Worm (Caenorhabditis elegans) whole organism, L4 larva: Measurements from ENCODE around the gene F48G7.8.

Experiments used
- D1046.2 ChIP-seq: fragments of 200-800 bp; sonication (Bioruptor generic); IDR thresholded peaks from 2 replicates; pipeline ENCODE4 v1.3.6; 2022; ENCODE audit warnings: missing genetic modification characterization, missing compliant biosample characterization
- T20F7.1 ChIP-seq: fragments of 200-800 bp; sonication (Bioruptor generic); optimal IDR thresholded peaks from 2 replicates; lab custom pipeline; 2018; ENCODE audit warnings: mild to moderate bottlenecking, missing genetic modification characterization, missing compliant biosample characterization
- T26A8.4 ChIP-seq: fragments of 200-800 bp; sonication (Bioruptor generic); IDR thresholded peaks from 2 replicates; pipeline ENCODE4 v1.3.6; 2022; ENCODE audit warnings: missing genetic modification characterization, missing compliant biosample characterization
- Y48G9A.11 ChIP-seq: fragments of 200-800 bp; sonication (Bioruptor generic); IDR thresholded peaks from 2 replicates; pipeline ENCODE4 v1.3.6; 2022; ENCODE audit warnings: missing genetic modification reagents, missing genetic modification characterization, missing compliant biosample characterization
- Y75B8A.6 ChIP-seq: fragments of 200-800 bp; sonication (Bioruptor generic); IDR thresholded peaks from 2 replicates; pipeline ENCODE4 v1.3.6; 2022; ENCODE audit warnings: missing genetic modification reagents, missing genetic modification characterization, missing compliant biosample characterization
- ZK546.5 ChIP-seq, 2 experiments: sonication (generic microtip); optimal IDR thresholded peaks; 2 replicates each; lab custom pipeline; 2017; ENCODE audit warnings: missing biosample characterization in 2 of 2, missing genetic modification characterization in 2 of 2
- arid-1 ChIP-seq: fragments of 200-800 bp; sonication (Bioruptor generic); conservative IDR thresholded peaks from 2 replicates; pipeline ENCODE4 v1.3.6; 2022; ENCODE audit warnings: missing genetic modification reagents, missing genetic modification characterization, missing compliant biosample characterization
- attf-4 ChIP-seq: sonication (generic microtip); optimal IDR thresholded peaks from 3 replicates; lab custom pipeline; 2017; ENCODE audit warnings: missing biosample characterization, missing genetic modification characterization
- ceh-20 ChIP-seq: fragments of 200-800 bp; sonication (Bioruptor generic); IDR thresholded peaks from 2 replicates; pipeline ENCODE4 v1.3.6; 2022; ENCODE audit warnings: missing genetic modification reagents, missing genetic modification characterization, missing compliant biosample characterization
- ctbp-1 ChIP-seq: fragments of 200-800 bp; sonication (Bioruptor generic); IDR thresholded peaks from 2 replicates; pipeline ENCODE4 v1.3.6; 2022; ENCODE audit warnings: missing genetic modification reagents, missing genetic modification characterization, missing compliant biosample characterization
- daf-8 ChIP-seq: fragments of 200-800 bp; sonication (Bioruptor generic); IDR thresholded peaks from 2 replicates; pipeline ENCODE4 v1.3.6; 2022; ENCODE audit warnings: missing genetic modification characterization, missing compliant biosample characterization
- dmd-6 ChIP-seq: fragments of 200-800 bp; sonication (Bioruptor generic); IDR thresholded peaks from 2 replicates; pipeline ENCODE4 v1.3.6; 2022; ENCODE audit warnings: missing genetic modification reagents, missing genetic modification characterization, missing compliant biosample characterization
- dmd-9 ChIP-seq: fragments of 200-800 bp; sonication (Bioruptor generic); IDR thresholded peaks from 2 replicates; pipeline ENCODE4 v1.3.6; 2022; ENCODE audit warnings: missing genetic modification reagents, missing genetic modification characterization, missing compliant biosample characterization
- duxl-1 ChIP-seq: sonication (generic microtip); optimal IDR thresholded peaks from 2 replicates; lab custom pipeline; 2016; ENCODE audit warnings: mild to moderate bottlenecking, missing genetic modification characterization, moderate library complexity, missing compliant biosample characterization; ENCODE audit not compliant: poor library complexity
- dve-1 ChIP-seq: sonication (generic microtip); optimal IDR thresholded peaks from 2 replicates; lab custom pipeline; 2017; ENCODE audit warnings: antibody characterized with exemption, mild to moderate bottlenecking, missing genetic modification characterization, missing compliant biosample characterization; ENCODE audit not compliant: insufficient read depth
- egl-43 ChIP-seq: fragments of 200-800 bp; sonication (Bioruptor generic); IDR thresholded peaks from 2 replicates; pipeline ENCODE4 v1.3.6; 2022; ENCODE audit warnings: missing genetic modification reagents, missing genetic modification characterization, missing compliant biosample characterization
- gei-8 ChIP-seq: fragments of 200-800 bp; sonication (Bioruptor generic); optimal IDR thresholded peaks from 2 replicates; lab custom pipeline; 2018; ENCODE audit warnings: mild to moderate bottlenecking, missing genetic modification characterization, missing compliant biosample characterization
- hlh-30 ChIP-seq: sonication (generic microtip); optimal IDR thresholded peaks from 2 replicates; lab custom pipeline; 2017; ENCODE audit warnings: antibody characterized with exemption, mild to moderate bottlenecking, missing genetic modification characterization, missing compliant biosample characterization; ENCODE audit not compliant: insufficient read depth
- hmg-1.1 ChIP-seq: fragments of 200-800 bp; sonication (Bioruptor generic); IDR thresholded peaks from 2 replicates; pipeline ENCODE4 v1.3.6; 2022; ENCODE audit warnings: missing genetic modification reagents, missing genetic modification characterization, missing compliant biosample characterization
- jun-1 ChIP-seq: fragments of 150-350 bp; optimal IDR thresholded peaks from 2 replicates; lab custom pipeline; 2014; ENCODE audit warnings: missing biosample characterization, missing genetic modification reagents, missing genetic modification characterization
- lim-7 ChIP-seq: fragments of 200-800 bp; sonication (Bioruptor generic); IDR thresholded peaks from 2 replicates; pipeline ENCODE4 v1.3.6; 2022; ENCODE audit warnings: missing genetic modification characterization, missing compliant biosample characterization
- lin-1 ChIP-seq: fragments of 200-800 bp; sonication (Bioruptor generic); IDR thresholded peaks from 2 replicates; pipeline ENCODE4 v1.3.6; 2022; ENCODE audit warnings: missing genetic modification reagents, missing genetic modification characterization, missing compliant biosample characterization
- lin-29 ChIP-seq: fragments of 200-800 bp; sonication (Bioruptor generic); IDR thresholded peaks from 2 replicates; pipeline ENCODE4 v1.3.6; 2022; ENCODE audit warnings: missing genetic modification reagents, missing genetic modification characterization, missing compliant biosample characterization
- madf-9 ChIP-seq: fragments of 200-800 bp; sonication (Bioruptor generic); conservative IDR thresholded peaks from 2 replicates; pipeline ENCODE4 v1.3.6; 2022; ENCODE audit warnings: missing genetic modification reagents, missing genetic modification characterization, missing compliant biosample characterization
- mdl-1 ChIP-seq, 2 experiments: fragments of 150-350 bp in 1 of 2; sonication (generic microtip) in 1 of 2; optimal IDR thresholded peaks; 2 replicates each; lab custom pipeline; 2014 to 2017; ENCODE audit warnings: missing biosample characterization in 2 of 2, missing genetic modification characterization in 2 of 2
- mep-1 ChIP-seq: fragments of 150-350 bp; sonication (generic microtip); optimal IDR thresholded peaks from 3 replicates; lab custom pipeline; 2014; ENCODE audit warnings: missing biosample characterization, missing genetic modification characterization
- mes-2 ChIP-seq: sonication (generic microtip); optimal IDR thresholded peaks from 2 replicates; lab custom pipeline; 2016; ENCODE audit warnings: missing genotype, mild to moderate bottlenecking, missing genetic modification characterization, missing compliant biosample characterization; ENCODE audit not compliant: poor library complexity, severe bottlenecking
- mxl-2 ChIP-seq: fragments of 200-800 bp; sonication (Bioruptor generic); conservative IDR thresholded peaks from 2 replicates; pipeline ENCODE4 v1.3.6; 2022; ENCODE audit warnings: missing genetic modification reagents, missing genetic modification characterization, missing compliant biosample characterization
- nhr-102 ChIP-seq: sonication (generic microtip); optimal IDR thresholded peaks from 2 replicates; lab custom pipeline; 2016; ENCODE audit warnings: mild to moderate bottlenecking, missing genetic modification characterization, moderate library complexity, missing compliant biosample characterization
- nhr-111 ChIP-seq: fragments of 200-800 bp; sonication (Bioruptor generic); optimal IDR thresholded peaks from 2 replicates; lab custom pipeline; 2018; ENCODE audit warnings: mild to moderate bottlenecking, missing genetic modification characterization, missing compliant biosample characterization
- nhr-25 ChIP-seq: sonication (generic microtip); optimal IDR thresholded peaks from 2 replicates; lab custom pipeline; 2017; ENCODE audit warnings: missing genetic modification characterization, mild to moderate bottlenecking, missing compliant biosample characterization, antibody characterized with exemption, moderate library complexity, borderline replicate concordance; ENCODE audit not compliant: insufficient read depth
- nhr-41 ChIP-seq: fragments of 200-800 bp; sonication (Bioruptor generic); IDR thresholded peaks from 2 replicates; pipeline ENCODE4 v1.3.6; 2022; ENCODE audit warnings: missing genetic modification reagents, missing genetic modification characterization, missing compliant biosample characterization
- nhr-42 ChIP-seq: fragments of 200-800 bp; sonication (Bioruptor generic); IDR thresholded peaks from 2 replicates; pipeline ENCODE4 v1.3.6; 2022; ENCODE audit warnings: missing genetic modification characterization, missing compliant biosample characterization
- nhr-76 ChIP-seq: fragments of 150-350 bp; optimal IDR thresholded peaks from 2 replicates; lab custom pipeline; 2014; ENCODE audit warnings: missing biosample characterization, missing genetic modification characterization
- nhr-77 ChIP-seq: fragments of 150-350 bp; optimal IDR thresholded peaks from 2 replicates; lab custom pipeline; 2014; ENCODE audit warnings: missing biosample characterization, missing genetic modification characterization
- rbr-2 ChIP-seq: sonication (generic microtip); optimal IDR thresholded peaks from 2 replicates; lab custom pipeline; 2016; ENCODE audit warnings: missing genotype, missing genetic modification characterization, missing compliant biosample characterization
- saeg-2 ChIP-seq: fragments of 200-800 bp; sonication (Bioruptor generic); IDR thresholded peaks from 2 replicates; pipeline ENCODE4 v1.3.6; 2022; ENCODE audit warnings: missing genetic modification reagents, missing genetic modification characterization, missing compliant biosample characterization
- skn-1 ChIP-seq: fragments of 150-350 bp; optimal IDR thresholded peaks from 2 replicates; lab custom pipeline; 2014; ENCODE audit warnings: missing biosample characterization, missing genetic modification characterization
- snpc-1.2 ChIP-seq: fragments of 200-800 bp; sonication (Bioruptor generic); IDR thresholded peaks from 2 replicates; pipeline ENCODE4 v1.3.6; 2022; ENCODE audit warnings: missing genetic modification reagents, missing genetic modification characterization, missing compliant biosample characterization
- snpc-4 ChIP-seq: fragments of 150-350 bp; optimal IDR thresholded peaks from 2 replicates; lab custom pipeline; 2014; ENCODE audit warnings: missing biosample characterization, missing genetic modification characterization
- spr-3 ChIP-seq: fragments of 200-800 bp; sonication (Bioruptor generic); optimal IDR thresholded peaks from 2 replicates; lab custom pipeline; 2018; ENCODE audit warnings: mild to moderate bottlenecking, missing genetic modification characterization, missing compliant biosample characterization
- tag-97 ChIP-seq: fragments of 200-800 bp; sonication (Bioruptor generic); IDR thresholded peaks from 2 replicates; pipeline ENCODE4 v1.3.6; 2022; ENCODE audit warnings: missing genetic modification characterization, missing compliant biosample characterization
- unc-39 ChIP-seq: sonication (generic microtip); optimal IDR thresholded peaks from 2 replicates; lab custom pipeline; 2017; ENCODE audit warnings: missing biosample characterization, missing genetic modification characterization
- unc-62 ChIP-seq, 3 experiments: fragments of 150-350 bp in 1 of 3; sonication (generic microtip); optimal IDR thresholded peaks in 2 of 3; peaks in 1 of 3; 1 replicate in 1 of 3; 2 replicates in 2 of 3; lab custom pipeline; 2014 to 2017; ENCODE audit warnings: missing biosample characterization in 3 of 3, missing genetic modification characterization in 3 of 3, missing genetic modification reagents in 3 of 3, missing genotype in 1 of 3
- zip-11 ChIP-seq: fragments of 200-800 bp; sonication (Bioruptor generic); IDR thresholded peaks from 2 replicates; pipeline ENCODE4 v1.3.6; 2022; ENCODE audit warnings: missing genetic modification characterization, missing compliant biosample characterization

Gene F48G7.8

DNA sequence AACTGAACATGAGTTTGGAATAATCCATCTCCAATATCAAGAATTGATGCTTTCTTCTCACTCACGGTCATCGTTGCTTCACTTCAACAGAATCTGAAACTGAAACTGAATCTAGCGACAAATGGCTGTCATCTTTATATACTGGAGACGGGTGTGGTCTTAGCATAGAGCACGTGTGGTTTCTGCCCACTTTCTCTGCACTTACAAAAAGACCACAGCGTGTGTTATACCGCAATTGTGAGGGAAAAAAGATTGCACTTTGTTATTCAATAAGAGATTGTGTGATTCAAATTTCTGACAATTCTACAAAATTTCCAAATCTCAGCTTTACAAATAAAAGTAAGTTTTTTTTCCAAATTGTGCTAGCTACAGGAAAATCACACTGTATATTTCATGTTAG, 18.6 kb upstream of the F48G7.8 start, which contains the start of gene F48G7.12:
TSS of gene F48G7.12 (minus strand) at position 101 of the 400 bp plus-strand sequence.
- TF ChIP-seq Y75B8A.6 (no peak), lin-29 (no peak), nhr-25 (tag; lab: Kevin White, UChicago) (no peak), duxl-1 (tag; lab: Kevin White, UChicago) (no peak), dmd-6 (GFP tag; lab: Robert Waterston, UW) (no peak), nhr-111 (GFP tag; lab: Kevin White, UChicago) (no peak), jun-1 (no peak), D1046.2 (GFP tag; lab: Robert Waterston, UW) (no peak), tag-97 (GFP tag; lab: Robert Waterston, UW) (no peak), T26A8.4 (GFP tag; lab: Robert Waterston, UW) (no peak), ctbp-1 (GFP tag; lab: Robert Waterston, UW) (no peak), mxl-2 (GFP tag; lab: Robert Waterston, UW) (no peak), skn-1 (no peak), Y48G9A.11 (GFP tag; lab: Robert Waterston, UW) (no peak), ZK546.5 (tag; optimal IDR thresholded peaks at IDR 0.05; lab: Kevin White, UChicago) (no peak), ceh-20 (GFP tag; lab: Robert Waterston, UW) (no peak), snpc-4 (no peak), nhr-41 (GFP tag; lab: Robert Waterston, UW) (no peak), nhr-76 (tag; lab: Kevin White, UChicago) (no peak), mes-2 (tag; lab: Kevin White, UChicago) (no peak)
- TF ChIP-seq, all 104 proteins: peak for 0

ce11 chrV:642750-643149, 15.3 kb upstream of the F48G7.8 start, which contains the start of gene nhr-190:
Gene nhr-190, minus strand, starts transcription at chrV:642924.
- TF ChIP-seq gei-8 (GFP tag; lab: Kevin White, UChicago) (no peak), nhr-77 (tag; lab: Kevin White, UChicago) (no peak), arid-1 (GFP tag; lab: Robert Waterston, UW) (no peak), Y48G9A.11 (GFP tag; lab: Robert Waterston, UW) (no peak), lim-7 (GFP tag; lab: Robert Waterston, UW) (0 out of 2 replicates have a peak, but pooled peaks have one; percentile 3), snpc-1.2 (GFP tag; lab: Robert Waterston, UW) (no peak), madf-9 (GFP tag; lab: Robert Waterston, UW) (no peak), hmg-1.1 (GFP tag; lab: Robert Waterston, UW) (0 out of 2 replicates have a peak, but pooled peaks have one; percentile 39), mep-1 (tag; lab: Kevin White, UChicago) (no peak), zip-11 (GFP tag; lab: Robert Waterston, UW) (no peak), T26A8.4 (GFP tag; lab: Robert Waterston, UW) (no peak), hlh-30 (tag; lab: Kevin White, UChicago) (peak; percentile 58), rbr-2 (tag; lab: Kevin White, UChicago) (no peak), ZK546.5 (tag; optimal IDR thresholded peaks at IDR 0.05; lab: Kevin White, UChicago) (no peak), egl-43 (no peak), nhr-42 (GFP tag; lab: Robert Waterston, UW) (no peak), saeg-2 (GFP tag; lab: Robert Waterston, UW) (no peak), Y75B8A.6 (no peak), unc-39 (tag; lab: Kevin White, UChicago) (no peak)

DNA sequence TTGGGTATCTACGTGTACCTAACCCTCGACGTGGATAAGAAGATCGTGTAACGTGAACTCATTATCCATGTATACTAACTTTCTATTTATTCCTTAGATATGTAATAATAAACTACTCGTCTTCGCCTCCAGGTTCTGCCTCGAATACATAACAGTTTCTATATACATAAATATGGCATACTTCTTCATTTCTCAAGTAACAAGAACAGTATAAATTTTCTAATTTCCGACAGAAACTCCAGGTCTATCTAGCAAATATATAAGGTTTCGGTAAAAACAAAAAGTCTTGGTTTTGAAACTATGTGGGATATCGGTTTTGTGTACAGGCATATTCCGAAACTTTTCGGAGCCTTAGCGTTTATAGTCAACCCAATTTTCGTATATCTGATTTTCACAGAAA, 10.8 kb upstream of the F48G7.8 start, which contains the start of gene srj-37:
TSS of gene srj-37 (plus strand) at position 301 of the 400 bp plus-strand sequence.
- TF ChIP-seq ctbp-1 (GFP tag; lab: Robert Waterston, UW) (no peak), daf-8 (no peak), gei-8 (GFP tag; lab: Kevin White, UChicago) (no peak), unc-62 (GFP tag; optimal IDR thresholded peaks at IDR 0.05 in 1 of 2; lab: Kevin White, UChicago) (no peak), unc-62 (tag; optimal IDR thresholded peaks at IDR 0.05; lab: Kevin White, UChicago) (no peak), skn-1 (no peak), dve-1 (no peak), dmd-9 (GFP tag; lab: Robert Waterston, UW) (no peak), nhr-102 (no peak), spr-3 (GFP tag; lab: Kevin White, UChicago) (no peak), mdl-1 (tag; optimal IDR thresholded peaks at IDR 0.05; lab: Kevin White, UChicago) (no peak), T26A8.4 (GFP tag; lab: Robert Waterston, UW) (no peak), T20F7.1 (GFP tag; lab: Kevin White, UChicago) (no peak), ceh-20 (GFP tag; lab: Robert Waterston, UW) (no peak), attf-4 (no peak), lin-1 (GFP tag; lab: Robert Waterston, UW) (no peak), saeg-2 (GFP tag; lab: Robert Waterston, UW) (no peak)
- TF ChIP-seq, all 104 proteins: peak for 0
